In the genomic region with DNA sequence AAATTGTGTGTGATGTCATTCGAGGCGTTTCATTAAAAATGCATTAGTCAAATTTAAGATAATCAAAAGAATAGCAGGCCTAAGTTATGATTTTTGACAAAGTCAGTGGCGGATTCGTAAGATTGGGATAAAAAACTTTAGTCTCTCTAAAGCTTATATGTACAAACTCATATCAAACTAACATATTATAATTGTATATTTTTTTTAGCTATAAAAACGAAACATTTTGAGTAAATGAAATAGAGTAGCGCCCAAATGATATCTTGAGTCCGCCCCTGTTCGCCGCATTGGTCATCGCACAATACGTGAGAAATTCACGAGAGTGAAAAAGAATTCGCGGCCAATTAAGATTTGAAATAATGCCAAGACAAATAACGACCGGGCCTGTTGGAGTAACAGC, we compare ENCODE assay signal across 1 fruit fly cellular context.
TF ChIP-seq lines count a peak whose summit lies in the region.

No protein-coding gene starts in this region.

TF ChIP-seq in whole organism, embryonic, 481 proteins besides CTCF, POLR2A, EP300 and RAD21 (continued from another document and continues in another):
- TF ChIP-seq lmd (GFP tag; IDR thresholded peaks at IDR 0.05; lab: Robert Waterston, UW) (peak; percentile 82), CG11696 (GFP tag; IDR thresholded peaks at IDR 0.05; lab: Robert Waterston, UW) (no peak), HmgD (GFP tag; optimal IDR thresholded peaks at IDR 0.05; lab: Kevin White, UChicago) (no peak), CG12219 (GFP tag; optimal IDR thresholded peaks at IDR 0.05; lab: Kevin White, UChicago) (peak; percentile 15), Ptx1 (GFP tag; IDR thresholded peaks at IDR 0.05; lab: Robert Waterston, UW) (peak; percentile 72), nmo (GFP tag; optimal IDR thresholded peaks at IDR 0.05; lab: Kevin White, UChicago) (peak; percentile 52), Atf3 (GFP tag; optimal IDR thresholded peaks at IDR 0.05; lab: Kevin White, UChicago) (no peak), sc (optimal IDR thresholded peaks at IDR 0.05; lab: Kevin White, UChicago) (no peak), sc (GFP tag; optimal IDR thresholded peaks at IDR 0.05; lab: Kevin White, UChicago) (no peak), CG31365 (tag; optimal IDR thresholded peaks at IDR 0.05; lab: Kevin White, UChicago) (no peak), CG2889 (GFP tag; IDR thresholded peaks at IDR 0.05; lab: Robert Waterston, UW) (0 out of 3 replicates have a peak, but pooled peaks have one; percentile 5), CG6175 (GFP tag; IDR thresholded peaks at IDR 0.05; lab: Robert Waterston, UW) (no peak), tx (GFP tag; optimal IDR thresholded peaks at IDR 0.05; lab: Kevin White, UChicago) (no peak), HLHmδ (GFP tag; optimal IDR thresholded peaks at IDR 0.05; lab: Kevin White, UChicago) (no peak), CG2875 (GFP tag; optimal IDR thresholded peaks at IDR 0.05; lab: Kevin White, UChicago) (no peak), unpg (GFP tag; optimal IDR thresholded peaks at IDR 0.05; lab: Kevin White, UChicago) (peak; percentile 55), Abd-B (GFP tag; optimal IDR thresholded peaks at IDR 0.05; lab: Kevin White, UChicago) (peak; percentile 65), CG1529 (GFP tag; optimal IDR thresholded peaks at IDR 0.05; lab: Kevin White, UChicago) (no peak), CG14014 (GFP tag; IDR thresholded peaks at IDR 0.05; lab: Robert Waterston, UW) (peak; percentile 64), CG15696 (tag; optimal IDR thresholded peaks at IDR 0.05; lab: Kevin White, UChicago) (no peak), Side (GFP tag; optimal IDR thresholded peaks at IDR 0.05; lab: Kevin White, UChicago) (no peak), CG2202 (tag; optimal IDR thresholded peaks at IDR 0.05; lab: Kevin White, UChicago) (no peak), CG2199 (GFP tag; IDR thresholded peaks at IDR 0.05; lab: Robert Waterston, UW) (no peak), Sry-β (GFP tag; optimal IDR thresholded peaks at IDR 0.05; lab: Kevin White, UChicago) (no peak), CG10321 (GFP tag; IDR thresholded peaks at IDR 0.05; lab: Robert Waterston, UW) (no peak), Stat92E (GFP tag; optimal IDR thresholded peaks at IDR 0.05; lab: Kevin White, UChicago) (no peak), tna (GFP tag; IDR thresholded peaks at IDR 0.05; lab: Robert Waterston, UW; ENCODE audit: partially characterized antibody) (no peak), CG17385 (GFP tag; optimal IDR thresholded peaks at IDR 0.05; lab: Kevin White, UChicago) (peak; percentile 46), wor (GFP tag; IDR thresholded peaks at IDR 0.05; lab: Robert Waterston, UW) (no peak), HHEX (GFP tag; optimal IDR thresholded peaks at IDR 0.05; lab: Kevin White, UChicago) (peak; percentile 51), CG2712 (tag; optimal IDR thresholded peaks at IDR 0.05; lab: Kevin White, UChicago) (peak; percentile 55), CG6254 (GFP tag; optimal IDR thresholded peaks at IDR 0.05; lab: Kevin White, UChicago) (no peak), CG4854 (GFP tag; optimal IDR thresholded peaks at IDR 0.05; lab: Kevin White, UChicago) (no peak), Scr (GFP tag; IDR thresholded peaks at IDR 0.05; lab: Robert Waterston, UW; ENCODE audit: partially characterized antibody) (no peak), p53 (GFP tag; optimal IDR thresholded peaks at IDR 0.05; lab: Kevin White, UChicago) (no peak), CG13424 (tag; optimal IDR thresholded peaks at IDR 0.05; lab: Kevin White, UChicago) (peak; percentile 57), CG18262 (tag; optimal IDR thresholded peaks at IDR 0.05; lab: Kevin White, UChicago) (peak; percentile 35), CG31441 (GFP tag; IDR thresholded peaks at IDR 0.05; lab: Robert Waterston, UW) (peak; percentile 24; the same call in 1 of the 2 replicates), CG17328 (GFP tag; IDR thresholded peaks at IDR 0.05; lab: Robert Waterston, UW) (no peak), ab (GFP tag; optimal IDR thresholded peaks at IDR 0.05; lab: Kevin White, UChicago) (no peak), Mrtf (GFP tag; IDR thresholded peaks at IDR 0.05; lab: Robert Waterston, UW) (peak; percentile 65; the same call in 1 of the 3 replicates), CG12744 (GFP tag; optimal IDR thresholded peaks at IDR 0.05; lab: Kevin White, UChicago) (no peak), CG15479 (GFP tag; optimal IDR thresholded peaks at IDR 0.05; lab: Kevin White, UChicago) (no peak), Taf1 (GFP tag; IDR thresholded peaks at IDR 0.05; lab: Robert Waterston, UW) (peak; percentile 62), CG11085 (GFP tag; IDR thresholded peaks at IDR 0.05; lab: Robert Waterston, UW) (0 out of 2 replicates have a peak, but pooled peaks have one; percentile 32), sug (tag; optimal IDR thresholded peaks at IDR 0.05; lab: Kevin White, UChicago) (peak; percentile 31), ttk (GFP tag; IDR thresholded peaks at IDR 0.05; lab: Robert Waterston, UW) (peak; percentile 49; the same call in 1 of the 2 replicates), CG3281 (GFP tag; optimal IDR thresholded peaks at IDR 0.05; lab: Kevin White, UChicago) (peak; percentile 37), Hmr (GFP tag; optimal IDR thresholded peaks at IDR 0.05; lab: Kevin White, UChicago) (peak; percentile 43), dysf (GFP tag; IDR thresholded peaks at IDR 0.05; lab: Robert Waterston, UW) (peak; percentile 74), CG8290 (GFP tag; optimal IDR thresholded peaks at IDR 0.05; lab: Kevin White, UChicago) (no peak), CG8290 (tag; optimal IDR thresholded peaks at IDR 0.05; lab: Kevin White, UChicago) (no peak), sd (tag; optimal IDR thresholded peaks at IDR 0.05; lab: Kevin White, UChicago) (peak; percentile 46), Atf6 (GFP tag; IDR thresholded peaks at IDR 0.05; lab: Robert Waterston, UW) (peak; percentile 56), eyg (GFP tag; optimal IDR thresholded peaks at IDR 0.05; lab: Kevin White, UChicago) (no peak), salm (tag; optimal IDR thresholded peaks at IDR 0.05; lab: Kevin White, UChicago) (no peak), CG11560 (tag; IDR thresholded peaks at IDR 0.05; lab: Robert Waterston, UW) (peak; percentile 47; the same call in 1 of the 3 replicates), fd3F (GFP tag; optimal IDR thresholded peaks at IDR 0.05; lab: Kevin White, UChicago) (peak; percentile 58), tgo (GFP tag; IDR thresholded peaks at IDR 0.05; lab: Robert Waterston, UW) (peak; percentile 66; the same call in 2 of the 3 replicates), trem (tag; optimal IDR thresholded peaks at IDR 0.05; lab: Kevin White, UChicago) (no peak), CG3407 (GFP tag; optimal IDR thresholded peaks at IDR 0.05; lab: Kevin White, UChicago) (no peak), org-1 (GFP tag; optimal IDR thresholded peaks at IDR 0.05; lab: Kevin White, UChicago) (no peak), Lhr (GFP tag; optimal IDR thresholded peaks at IDR 0.05; lab: Kevin White, UChicago) (no peak), C15 (GFP tag; IDR thresholded peaks at IDR 0.05; lab: Robert Waterston, UW) (0 out of 3 replicates have a peak, but pooled peaks have one; percentile 35), CG18764 (GFP tag; optimal IDR thresholded peaks at IDR 0.05; lab: Kevin White, UChicago) (no peak), toy (GFP tag; IDR thresholded peaks at IDR 0.05; lab: Robert Waterston, UW) (no peak), fd96Cb (tag; optimal IDR thresholded peaks at IDR 0.05; lab: Kevin White, UChicago) (peak; percentile 51), CG17912 (GFP tag; optimal IDR thresholded peaks at IDR 0.05; lab: Kevin White, UChicago) (no peak), Oaz (GFP tag; IDR thresholded peaks at IDR 0.05; lab: Robert Waterston, UW) (no peak), CG4730 (GFP tag; IDR thresholded peaks at IDR 0.05; lab: Robert Waterston, UW) (peak; percentile 35; the same call in 1 of the 2 replicates), Hr3 (GFP tag; optimal IDR thresholded peaks at IDR 0.05; lab: Kevin White, UChicago) (peak; percentile 2), B-H2 (GFP tag; optimal IDR thresholded peaks at IDR 0.05; lab: Kevin White, UChicago) (no peak), emc (GFP tag; optimal IDR thresholded peaks at IDR 0.05; lab: Kevin White, UChicago) (no peak), CG16813 (GFP tag; IDR thresholded peaks at IDR 0.05; lab: Robert Waterston, UW; ENCODE audit: partially characterized antibody) (no peak), bigmax (GFP tag; optimal IDR thresholded peaks at IDR 0.05; lab: Kevin White, UChicago) (no peak), CG1024 (GFP tag; IDR thresholded peaks at IDR 0.05; lab: Robert Waterston, UW) (0 out of 2 replicates have a peak, but pooled peaks have one; percentile 4), CG6813 (GFP tag; optimal IDR thresholded peaks at IDR 0.05; lab: Kevin White, UChicago) (peak; percentile 25), CG12236 (GFP tag; optimal IDR thresholded peaks at IDR 0.05; lab: Kevin White, UChicago) (no peak), schlank (tag; optimal IDR thresholded peaks at IDR 0.05; lab: Kevin White, UChicago) (no peak), H15 (GFP tag; IDR thresholded peaks at IDR 0.05; lab: Robert Waterston, UW) (peak; percentile 67; the same call in 1 of the 3 replicates), lilli (GFP tag; optimal IDR thresholded peaks at IDR 0.05; lab: Kevin White, UChicago) (peak; percentile 56), tin (GFP tag; optimal IDR thresholded peaks at IDR 0.05; lab: Kevin White, UChicago) (peak; percentile 35), knrl (GFP tag; IDR thresholded peaks at IDR 0.05; lab: Robert Waterston, UW; ENCODE audit: partially characterized antibody) (no peak), CG12299 (tag; optimal IDR thresholded peaks at IDR 0.05; lab: Kevin White, UChicago) (no peak), hkb (optimal IDR thresholded peaks at IDR 0.05; lab: Kevin White, UChicago) (no peak), hkb (GFP tag; IDR thresholded peaks at IDR 0.05; lab: Robert Waterston, UW) (peak; percentile 56), pzg (GFP tag; optimal IDR thresholded peaks at IDR 0.05; lab: Kevin White, UChicago) (no peak), CG8924 (tag; optimal IDR thresholded peaks at IDR 0.05; lab: Kevin White, UChicago) (peak; percentile 40), zfh1 (GFP tag; IDR thresholded peaks at IDR 0.05; lab: Robert Waterston, UW) (0 out of 3 replicates have a peak, but pooled peaks have one; percentile 62), Awh (GFP tag; IDR thresholded peaks at IDR 0.05; lab: Robert Waterston, UW) (no peak), Nf-YA (GFP tag; IDR thresholded peaks at IDR 0.05; lab: Robert Waterston, UW) (no peak), phol (tag; optimal IDR thresholded peaks at IDR 0.05; lab: Kevin White, UChicago) (peak; percentile 32), CG30431 (GFP tag; optimal IDR thresholded peaks at IDR 0.05; lab: Kevin White, UChicago) (peak; percentile 2), dmrt99B (tag; optimal IDR thresholded peaks at IDR 0.05; lab: Kevin White, UChicago) (peak; percentile 46), CG10366 (GFP tag; IDR thresholded peaks at IDR 0.05; lab: Robert Waterston, UW) (peak; percentile 54), CG1603 (tag; optimal IDR thresholded peaks at IDR 0.05; lab: Kevin White, UChicago) (no peak), caup (GFP tag; optimal IDR thresholded peaks at IDR 0.05; lab: Kevin White, UChicago; ENCODE audit: severe bottlenecking) (peak; percentile 25), CG4820 (GFP tag; optimal IDR thresholded peaks at IDR 0.05; lab: Kevin White, UChicago) (peak; percentile 12), BEAF-32 (GFP tag; optimal IDR thresholded peaks at IDR 0.05; lab: Kevin White, UChicago) (no peak), CG17829 (tag; optimal IDR thresholded peaks at IDR 0.05; lab: Kevin White, UChicago) (no peak), CG17612 (GFP tag; IDR thresholded peaks at IDR 0.05; lab: Robert Waterston, UW) (peak; percentile 24; the same call in 1 of the 2 replicates), CHES-1-like (GFP tag; optimal IDR thresholded peaks at IDR 0.05; lab: Kevin White, UChicago) (no peak), ems (GFP tag; optimal IDR thresholded peaks at IDR 0.05; lab: Kevin White, UChicago) (peak; percentile 46), Fer3 (tag; optimal IDR thresholded peaks at IDR 0.05; lab: Kevin White, UChicago) (peak; percentile 65), CG14050 (GFP tag; IDR thresholded peaks at IDR 0.05; lab: Robert Waterston, UW) (peak; percentile 31; the same call in 2 of the 3 replicates), CG17802 (tag; optimal IDR thresholded peaks at IDR 0.05; lab: Kevin White, UChicago) (no peak), Sin3A (optimal IDR thresholded peaks at IDR 0.05; lab: Kevin White, UChicago) (no peak), CG10274 (GFP tag; optimal IDR thresholded peaks at IDR 0.05; lab: Kevin White, UChicago) (no peak), Dek (tag; optimal IDR thresholded peaks at IDR 0.05; lab: Kevin White, UChicago) (peak; percentile 38), CG10209 (GFP tag; optimal IDR thresholded peaks at IDR 0.05; lab: Kevin White, UChicago) (peak; percentile 29), CG15073 (GFP tag; optimal IDR thresholded peaks at IDR 0.05; lab: Kevin White, UChicago) (no peak), eve (GFP tag; optimal IDR thresholded peaks at IDR 0.05; lab: Kevin White, UChicago) (no peak), Poxn (GFP tag; IDR thresholded peaks at IDR 0.05; lab: Robert Waterston, UW) (no peak), CG5245 (GFP tag; optimal IDR thresholded peaks at IDR 0.05; lab: Kevin White, UChicago) (peak; percentile 24), Myb (GFP tag; optimal IDR thresholded peaks at IDR 0.05; lab: Kevin White, UChicago) (no peak), grn (GFP tag; optimal IDR thresholded peaks at IDR 0.05; lab: Kevin White, UChicago) (no peak), CG18011 (GFP tag; optimal IDR thresholded peaks at IDR 0.05; lab: Kevin White, UChicago) (no peak), Opbp (GFP tag; IDR thresholded peaks at IDR 0.05; lab: Robert Waterston, UW; ENCODE audit: partially characterized antibody) (no peak), CG16815 (GFP tag; optimal IDR thresholded peaks at IDR 0.05; lab: Kevin White, UChicago) (peak; percentile 26), slou (GFP tag; optimal IDR thresholded peaks at IDR 0.05; lab: Kevin White, UChicago) (no peak), corto (GFP tag; optimal IDR thresholded peaks at IDR 0.05; lab: Kevin White, UChicago) (no peak), CG7963 (GFP tag; IDR thresholded peaks at IDR 0.05; lab: Robert Waterston, UW; ENCODE audit: partially characterized antibody) (no peak), crol (GFP tag; IDR thresholded peaks at IDR 0.05; lab: Robert Waterston, UW) (no peak), grau (tag; optimal IDR thresholded peaks at IDR 0.05; lab: Kevin White, UChicago) (peak; percentile 63), CG3163 (GFP tag; optimal IDR thresholded peaks at IDR 0.05; lab: Kevin White, UChicago) (no peak), CG30020 (tag; optimal IDR thresholded peaks at IDR 0.05; lab: Kevin White, UChicago) (no peak), Rx (GFP tag; IDR thresholded peaks at IDR 0.05; lab: Robert Waterston, UW) (no peak), Dad (GFP tag; optimal IDR thresholded peaks at IDR 0.05; lab: Kevin White, UChicago) (no peak), scrt (GFP tag; optimal IDR thresholded peaks at IDR 0.05; lab: Kevin White, UChicago) (no peak)
